Fruit fly (Drosophila melanogaster) whole organism, embryonic: ENCODE measurements around the gene RAF2.

ENCODE experiments used
- CG10979 ChIP-seq: fragments of 200-800 bp; sonication (Bioruptor generic); optimal IDR thresholded peaks from 2 replicates; lab custom pipeline; 2018; ENCODE audit warnings: missing biosample characterization, mild to moderate bottlenecking, missing genetic modification characterization, moderate library complexity
- CG11085 ChIP-seq: fragments of 200-800 bp; sonication (Bioruptor generic); IDR thresholded peaks from 2 replicates; pipeline ENCODE4 v1.3.6; 2022; ENCODE audit warnings: missing biosample characterization, missing genetic modification characterization
- CG11504 ChIP-seq: fragments of 200-800 bp; sonication (Bioruptor generic); optimal IDR thresholded peaks from 3 replicates; lab custom pipeline; 2019; ENCODE audit warnings: missing biosample characterization, mild to moderate bottlenecking, missing genetic modification characterization, moderate library complexity
- CG12219 ChIP-seq: fragments of 200-800 bp; sonication (Bioruptor generic); optimal IDR thresholded peaks from 3 replicates; lab custom pipeline; 2018; ENCODE audit warnings: missing biosample characterization, mild to moderate bottlenecking, missing genetic modification characterization
- CG13296 ChIP-seq: fragments of 200-800 bp; sonication (Bioruptor generic); optimal IDR thresholded peaks from 3 replicates; lab custom pipeline; 2018; ENCODE audit warnings: missing biosample characterization, mild to moderate bottlenecking, missing genetic modification characterization
- CG15073 ChIP-seq: fragments of 200-800 bp; sonication (Bioruptor generic); optimal IDR thresholded peaks from 2 replicates; lab custom pipeline; 2016; ENCODE audit warnings: missing biosample characterization, missing genetic modification characterization
- CG2116 ChIP-seq: fragments of 200-800 bp; sonication (Bioruptor generic); optimal IDR thresholded peaks from 3 replicates; lab custom pipeline; 2018; ENCODE audit warnings: missing biosample characterization, mild to moderate bottlenecking, missing genetic modification characterization
- CG32767 ChIP-seq: fragments of 200-800 bp; sonication (Bioruptor generic); IDR thresholded peaks from 2 replicates; pipeline ENCODE4 v1.3.6; 2022; ENCODE audit warnings: missing biosample characterization, missing genetic modification characterization
- CG33213 ChIP-seq: fragments of 200-800 bp; sonication (Bioruptor generic); optimal IDR thresholded peaks from 3 replicates; lab custom pipeline; 2016; ENCODE audit warnings: missing biosample characterization, missing genetic modification characterization
- CG34422 ChIP-seq: fragments of 200-800 bp; sonication (Bioruptor generic); IDR thresholded peaks from 3 replicates; pipeline ENCODE4 v1.3.6; 2022; ENCODE audit warnings: missing biosample characterization, missing genetic modification characterization
- CG4360 ChIP-seq: fragments of 200-800 bp; sonication (Bioruptor generic); IDR thresholded peaks from 2 replicates; pipeline ENCODE4 v1.3.6; 2022; ENCODE audit warnings: missing biosample characterization, missing genetic modification characterization
- CG6765 ChIP-seq: fragments of 200-800 bp; sonication (Bioruptor generic); optimal IDR thresholded peaks from 3 replicates; lab custom pipeline; 2017; ENCODE audit warnings: missing biosample characterization, mild to moderate bottlenecking, missing genetic modification characterization
- CG7987 ChIP-seq: fragments of 200-800 bp; sonication (Bioruptor generic); optimal IDR thresholded peaks from 2 replicates; lab custom pipeline; 2018; ENCODE audit warnings: missing biosample characterization, mild to moderate bottlenecking, missing genetic modification characterization, moderate library complexity
- CG9215 ChIP-seq: fragments of 200-800 bp; sonication (Bioruptor generic); IDR thresholded peaks from 2 replicates; pipeline ENCODE4 v1.3.6; 2022; ENCODE audit warnings: missing biosample characterization, missing genetic modification characterization
- CkIIα-i1 ChIP-seq: fragments of 200-800 bp; sonication (Bioruptor generic); IDR thresholded peaks from 2 replicates; pipeline ENCODE4 v1.3.6; 2022; ENCODE audit warnings: missing biosample characterization, missing genetic modification characterization
- CrebB ChIP-seq: fragments of 200-800 bp; sonication (Bioruptor generic); optimal IDR thresholded peaks from 3 replicates; lab custom pipeline; 2018; ENCODE audit warnings: missing biosample characterization, mild to moderate bottlenecking, missing genetic modification characterization
- D ChIP-seq, 2 experiments: fragments of 200-800 bp in 1 of 2; fragments of >200 bp in 1 of 2; sonication (Bioruptor generic) in 1 of 2; optimal IDR thresholded peaks; 2 replicates in 1 of 2; 3 replicates in 1 of 2; lab custom pipeline; 2017; ENCODE audit warnings: mild to moderate bottlenecking in 1 of 2, missing biosample characterization in 1 of 2, missing genetic modification characterization in 1 of 2, missing genetic modification reagents in 1 of 2
- ERR ChIP-seq: fragments of 200-800 bp; sonication (Bioruptor generic); optimal IDR thresholded peaks from 2 replicates; lab custom pipeline; 2016; ENCODE audit warnings: missing biosample characterization, missing genetic modification characterization
- Ets65A ChIP-seq: fragments of 200-800 bp; sonication (Bioruptor generic); peaks from one replicate; lab custom pipeline; 2016; ENCODE audit warnings: missing biosample characterization, missing genetic modification characterization
- Fer3 ChIP-seq: fragments of 200-800 bp; sonication (Bioruptor generic); optimal IDR thresholded peaks from 2 replicates; lab custom pipeline; 2018; ENCODE audit warnings: missing biosample characterization, mild to moderate bottlenecking, missing genetic modification characterization, moderate library complexity
- GATAe ChIP-seq: fragments of 200-800 bp; sonication (Bioruptor generic); conservative IDR thresholded peaks from 2 replicates; pipeline ENCODE4 v1.3.6; 2022; ENCODE audit warnings: missing biosample characterization, missing genetic modification characterization
- Hand ChIP-seq: fragments of 200-800 bp; sonication (Bioruptor generic); optimal IDR thresholded peaks from 2 replicates; lab custom pipeline; 2017; ENCODE audit warnings: mild to moderate bottlenecking, missing biosample characterization, missing genetic modification reagents, missing genetic modification characterization
- HmgZ ChIP-seq: fragments of 200-800 bp; sonication (Bioruptor generic); optimal IDR thresholded peaks from 2 replicates; lab custom pipeline; 2018; ENCODE audit warnings: missing biosample characterization, mild to moderate bottlenecking, missing genetic modification characterization
- Jarid2 ChIP-seq: fragments of 200-800 bp; sonication (Bioruptor generic); optimal IDR thresholded peaks from 3 replicates; lab custom pipeline; 2017; ENCODE audit warnings: mild to moderate bottlenecking, missing biosample characterization, missing genetic modification reagents, missing genetic modification characterization
- Mad ChIP-seq: fragments of 200-800 bp; sonication (Bioruptor generic); optimal IDR thresholded peaks from 2 replicates; lab custom pipeline; 2016; ENCODE audit warnings: missing biosample characterization, missing genetic modification characterization
- Med ChIP-seq: fragments of 200-800 bp; sonication (Bioruptor generic); peaks from one replicate; lab custom pipeline; 2016; ENCODE audit warnings: missing biosample characterization, missing genetic modification characterization, mild to moderate bottlenecking, inconsistent platforms, moderate library complexity
- Poxn ChIP-seq: fragments of 200-800 bp; sonication (Bioruptor generic); IDR thresholded peaks from 2 replicates; pipeline ENCODE4 v1.3.6; 2022; ENCODE audit warnings: missing biosample characterization, missing genetic modification characterization
- Ptx1 ChIP-seq: fragments of 200-800 bp; sonication (Bioruptor generic); IDR thresholded peaks from 2 replicates; pipeline ENCODE4 v1.3.6; 2022; ENCODE audit warnings: missing biosample characterization, missing genetic modification characterization
- TFAM ChIP-seq: fragments of 200-800 bp; sonication (Bioruptor generic); optimal IDR thresholded peaks from 2 replicates; lab custom pipeline; 2017; ENCODE audit warnings: missing biosample characterization, missing genetic modification characterization, inconsistent platforms
- Usf ChIP-seq: fragments of 200-800 bp; sonication (Bioruptor generic); optimal IDR thresholded peaks from 2 replicates; lab custom pipeline; 2017; ENCODE audit warnings: missing genotype, missing biosample characterization, missing genetic modification characterization
- abd-A ChIP-seq: fragments of 200-800 bp; sonication (Bioruptor generic); optimal IDR thresholded peaks from 3 replicates; lab custom pipeline; 2019; ENCODE audit warnings: missing biosample characterization, mild to moderate bottlenecking, missing genetic modification characterization, moderate library complexity
- amos ChIP-seq: fragments of 200-800 bp; sonication (Bioruptor generic); IDR thresholded peaks from 2 replicates; pipeline ENCODE4 v1.3.6; 2022; ENCODE audit warnings: missing biosample characterization, missing genetic modification characterization; ENCODE audit not compliant: partially characterized antibody
- bbx ChIP-seq: fragments of 200-800 bp; sonication (Bioruptor generic); IDR thresholded peaks from 2 replicates; pipeline ENCODE4 v1.3.6; 2022; ENCODE audit warnings: missing biosample characterization, missing genetic modification characterization; ENCODE audit not compliant: partially characterized antibody
- bsh ChIP-seq, 2 experiments: fragments of 200-800 bp; sonication (Bioruptor generic); optimal IDR thresholded peaks; 2 replicates each; lab custom pipeline; 2017 to 2018; ENCODE audit warnings: mild to moderate bottlenecking in 2 of 2, missing biosample characterization in 2 of 2, missing genetic modification characterization in 2 of 2, moderate library complexity in 1 of 2
- ci ChIP-seq: fragments of 200-800 bp; sonication (Bioruptor generic); IDR thresholded peaks from 3 replicates; pipeline ENCODE4 v1.3.6; 2022; ENCODE audit warnings: missing biosample characterization, missing genetic modification characterization
- corto ChIP-seq: fragments of 200-800 bp; sonication (Bioruptor generic); optimal IDR thresholded peaks from 2 replicates; lab custom pipeline; 2016; ENCODE audit warnings: missing biosample characterization, mild to moderate bottlenecking, missing genetic modification characterization, moderate library complexity
- ham ChIP-seq: fragments of 200-800 bp; sonication (Bioruptor generic); IDR thresholded peaks from 2 replicates; pipeline ENCODE4 v1.3.6; 2022; ENCODE audit warnings: missing biosample characterization, missing genetic modification characterization
- jumu ChIP-seq: fragments of 200-800 bp; sonication (Bioruptor generic); optimal IDR thresholded peaks from 3 replicates; lab custom pipeline; 2016; ENCODE audit warnings: missing biosample characterization, missing genetic modification characterization
- kni ChIP-seq: fragments of 200-800 bp; sonication (Bioruptor generic); optimal IDR thresholded peaks from 3 replicates; lab custom pipeline; 2017; ENCODE audit warnings: mild to moderate bottlenecking, missing biosample characterization, missing genetic modification reagents, missing genetic modification characterization
- lbe ChIP-seq: fragments of 200-800 bp; sonication (Bioruptor generic); optimal IDR thresholded peaks from 2 replicates; lab custom pipeline; 2016; ENCODE audit warnings: missing biosample characterization, mild to moderate bottlenecking, missing genetic modification characterization
- nau ChIP-seq: fragments of 200-800 bp; sonication (Bioruptor generic); optimal IDR thresholded peaks from 3 replicates; lab custom pipeline; 2017; ENCODE audit warnings: missing biosample characterization, mild to moderate bottlenecking, missing genetic modification characterization, missing genetic modification reagents
- nom ChIP-seq: fragments of 200-800 bp; sonication (Bioruptor generic); optimal IDR thresholded peaks from 2 replicates; lab custom pipeline; 2017; ENCODE audit warnings: missing biosample characterization, missing genetic modification characterization, mild to moderate bottlenecking, moderate library complexity, missing genetic modification reagents
- phol ChIP-seq: fragments of 200-800 bp; sonication (Bioruptor generic); optimal IDR thresholded peaks from 3 replicates; lab custom pipeline; 2018; ENCODE audit warnings: missing biosample characterization, mild to moderate bottlenecking, missing genetic modification characterization, moderate library complexity
- rib ChIP-seq: fragments of 200-800 bp; sonication (Bioruptor generic); IDR thresholded peaks from 2 replicates; pipeline ENCODE4 v1.3.6; 2022; ENCODE audit warnings: missing biosample characterization, missing genetic modification characterization
- row ChIP-seq: fragments of 200-800 bp; sonication (Bioruptor generic); IDR thresholded peaks from 3 replicates; pipeline ENCODE4 v1.3.6; 2022; ENCODE audit warnings: missing biosample characterization, missing genetic modification characterization
- sc ChIP-seq, 3 experiments: fragments of >200 bp in 2 of 3; fragments of 200-800 bp in 1 of 3; sonication (Bioruptor generic) in 1 of 3; optimal IDR thresholded peaks; 2 replicates in 2 of 3; 3 replicates in 1 of 3; lab custom pipeline; 2017; ENCODE audit warnings: mild to moderate bottlenecking in 1 of 3, missing biosample characterization in 1 of 3, missing genetic modification characterization in 1 of 3, missing genetic modification reagents in 1 of 3
- sd ChIP-seq: fragments of 200-800 bp; sonication (Bioruptor generic); optimal IDR thresholded peaks from 3 replicates; lab custom pipeline; 2018; ENCODE audit warnings: missing biosample characterization, mild to moderate bottlenecking, missing genetic modification characterization, moderate library complexity
- sima ChIP-seq: fragments of 200-800 bp; sonication (Bioruptor generic); optimal IDR thresholded peaks from 2 replicates; lab custom pipeline; 2016; ENCODE audit warnings: missing biosample characterization, missing genetic modification characterization
- sqz ChIP-seq: fragments of 200-800 bp; sonication (Bioruptor generic); optimal IDR thresholded peaks from 3 replicates; lab custom pipeline; 2018; ENCODE audit warnings: missing biosample characterization, mild to moderate bottlenecking, missing genetic modification characterization

RAF2 gene

DNA sequence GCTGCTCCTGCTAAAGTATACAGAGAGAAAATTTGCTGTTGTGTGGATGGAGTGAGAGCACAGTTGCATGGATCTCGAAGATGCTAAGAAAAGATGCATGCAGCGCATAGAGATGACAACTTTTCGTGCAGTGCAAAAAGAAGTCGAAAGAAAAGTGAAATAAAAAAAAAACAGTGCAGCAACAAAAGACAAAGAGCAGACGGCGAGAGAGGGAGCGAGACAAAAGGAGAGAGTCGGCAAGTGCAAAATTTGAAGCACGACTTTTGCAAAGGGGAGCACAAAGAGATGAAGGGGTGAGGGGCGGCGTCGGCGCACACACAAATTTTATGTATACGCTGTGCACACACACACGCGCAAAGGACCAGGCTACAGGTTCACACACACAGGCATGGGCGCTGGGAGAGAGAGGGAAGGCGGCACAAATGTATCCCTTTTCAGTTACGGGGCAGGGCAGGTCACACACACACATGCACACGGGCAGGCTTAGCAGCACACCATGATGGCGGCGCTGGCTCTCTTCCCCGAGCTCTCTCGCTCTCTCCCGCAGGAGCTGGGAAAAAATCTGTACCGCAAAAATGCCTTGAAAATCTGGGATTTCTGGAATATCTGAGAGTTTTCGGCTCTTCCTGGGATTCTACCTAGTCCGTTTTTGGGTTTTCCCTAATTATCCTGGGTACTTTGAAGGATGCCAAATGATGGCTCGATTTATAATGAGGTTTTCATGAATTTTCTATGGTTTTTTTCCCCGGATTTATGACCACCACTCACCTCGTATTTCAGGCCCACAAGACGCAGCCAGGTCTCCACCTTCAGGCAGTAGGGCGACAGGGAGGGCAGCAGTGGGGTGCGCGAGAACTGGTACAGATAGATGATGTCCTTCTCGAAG, 24.4 kb downstream of the RAF2 start (continued):
- peak; percentile 53 for TF ChIP-seq kni (GFP tag; lab: Kevin White, UChicago)
- peak in 1 of 2 experiments; percentile 75 for TF ChIP-seq bsh (GFP tag; optimal IDR thresholded peaks at IDR 0.05; lab: Kevin White, UChicago)
- no peak for TF ChIP-seq CrebB (tag; lab: Kevin White, UChicago)
- TF ChIP-seq CkIIα-i1 = no peak
- peak; percentile 71 for TF ChIP-seq lbe (GFP tag; lab: Kevin White, UChicago)
- TF ChIP-seq nom (GFP tag; lab: Kevin White, UChicago) = peak; percentile 88
- TF ChIP-seq Usf = no peak
- TF ChIP-seq sd = peak; percentile 3
- peak; percentile 61; the same call in 1 of the 2 replicates for TF ChIP-seq rib
- no peak for TF ChIP-seq HmgZ (tag; lab: Kevin White, UChicago)
- TF ChIP-seq GATAe (GFP tag; lab: Robert Waterston, UW) = no peak
- peak; percentile 29; the same call in 1 of the 3 replicates for TF ChIP-seq CG34422 (GFP tag; lab: Robert Waterston, UW)
- peak; percentile 31 for TF ChIP-seq sqz
- no peak for TF ChIP-seq Hand
- peak; percentile 16; the same call in 1 of the 3 replicates for TF ChIP-seq row (GFP tag; lab: Robert Waterston, UW)
- TF ChIP-seq ERR (GFP tag; lab: Kevin White, UChicago) = no peak
- TF ChIP-seq CG11085 = no peak
- TF ChIP-seq D (optimal IDR thresholded peaks at IDR 0.05; lab: Kevin White, UChicago) = peak; percentile 69
- no peak for TF ChIP-seq D (GFP tag; optimal IDR thresholded peaks at IDR 0.05; lab: Kevin White, UChicago)
- TF ChIP-seq jumu (GFP tag; lab: Kevin White, UChicago) = no peak
- TF ChIP-seq CG32767 = peak; percentile 93
- peak; percentile 65 for TF ChIP-seq corto (GFP tag; lab: Kevin White, UChicago)
- peak; percentile 54 for TF ChIP-seq phol (tag; lab: Kevin White, UChicago)
- no peak for TF ChIP-seq Ptx1
- no peak for TF ChIP-seq CG33213 (GFP tag; lab: Kevin White, UChicago)
- no peak for TF ChIP-seq Mad (GFP tag; lab: Kevin White, UChicago)
- TF ChIP-seq CG11504 = no peak
- 0 out of 3 replicates have a peak, but pooled peaks have one; percentile 5 for TF ChIP-seq ci (GFP tag; lab: Robert Waterston, UW)
- peak; percentile 78 for TF ChIP-seq Med (GFP tag; lab: Kevin White, UChicago)
- TF ChIP-seq CG10979 (tag; lab: Kevin White, UChicago) = no peak
- TF ChIP-seq CG4360 = peak; percentile 23; the same call in 1 of the 2 replicates
- no peak for TF ChIP-seq sima
- TF ChIP-seq Jarid2 (GFP tag; lab: Kevin White, UChicago) = no peak
- TF ChIP-seq bbx (GFP tag; lab: Robert Waterston, UW) = 0 out of 2 replicates have a peak, but pooled peaks have one; percentile 14
- TF ChIP-seq Poxn (GFP tag; lab: Robert Waterston, UW) = no peak
- no peak for TF ChIP-seq nau (GFP tag; lab: Kevin White, UChicago)

- TF ChIP-seq ham = no peak
- peak; percentile 48 for TF ChIP-seq CG13296 (GFP tag; lab: Kevin White, UChicago)
- no peak for TF ChIP-seq sc (optimal IDR thresholded peaks at IDR 0.05; lab: Kevin White, UChicago)
- TF ChIP-seq sc (GFP tag; optimal IDR thresholded peaks at IDR 0.05; lab: Kevin White, UChicago) = no peak
- no peak for TF ChIP-seq Ets65A (GFP tag; lab: Kevin White, UChicago)
- TF ChIP-seq Fer3 (tag; lab: Kevin White, UChicago) = no peak
- TF ChIP-seq CG15073 (GFP tag; lab: Kevin White, UChicago) = no peak
- TF ChIP-seq CG2116 (GFP tag; lab: Kevin White, UChicago) = peak; percentile 28
- peak; percentile 8 for TF ChIP-seq CG12219 (GFP tag; lab: Kevin White, UChicago)
- peak; percentile 69 for TF ChIP-seq CG7987 (GFP tag; lab: Kevin White, UChicago)
- no peak for TF ChIP-seq CG9215
- TF ChIP-seq CG6765 (GFP tag; lab: Kevin White, UChicago) = peak; percentile 30
- TF ChIP-seq amos (GFP tag; lab: Robert Waterston, UW) = peak; percentile 57
- TF ChIP-seq abd-A (tag; lab: Kevin White, UChicago) = no peak
- no peak for TF ChIP-seq TFAM
Observed at dm6 chr3L:16411566-16411965, 25.4 kb downstream of the RAF2 start, which contains the start of gene fax. Gene fax (minus strand): TSS chr3L:16411828.
